Worm (Caenorhabditis elegans) whole organism, L1 larva: Measurements from ENCODE around the gene sulp-8.

ENCODE experiments used
- Y116A8C.19 ChIP-seq: sonication (generic microtip); optimal IDR thresholded peaks from 2 replicates; lab custom pipeline; 2016; ENCODE audit warnings: missing compliant biosample characterization, missing genetic modification characterization, borderline replicate concordance
- aha-1 ChIP-seq: fragments of 150-350 bp; optimal IDR thresholded peaks from 2 replicates; lab custom pipeline; 2014; ENCODE audit warnings: missing biosample characterization, missing genetic modification characterization
- ama-1 ChIP-seq: fragments of 150-350 bp; optimal IDR thresholded peaks from 2 replicates; lab custom pipeline; 2014
- blmp-1 ChIP-seq: fragments of 150-350 bp; optimal IDR thresholded peaks from 2 replicates; lab custom pipeline; 2014; ENCODE audit warnings: missing biosample characterization, missing genetic modification characterization
- ceh-8 ChIP-seq: fragments of 200-800 bp; sonication (Bioruptor generic); optimal IDR thresholded peaks from 2 replicates; lab custom pipeline; 2018; ENCODE audit warnings: mild to moderate bottlenecking, missing genetic modification characterization, moderate library complexity, missing compliant biosample characterization
- ceh-82 ChIP-seq, 3 experiments: fragments of 150-350 bp in 1 of 3; sonication (generic microtip) in 2 of 3; optimal IDR thresholded peaks; 2 replicates each; lab custom pipeline; 2014 to 2017; ENCODE audit warnings: missing biosample characterization in 3 of 3, missing genetic modification characterization in 3 of 3
- ceh-90 ChIP-seq: sonication (generic microtip); optimal IDR thresholded peaks from 2 replicates; lab custom pipeline; 2016; ENCODE audit warnings: missing genetic modification characterization, missing compliant biosample characterization
- ces-1 ChIP-seq: fragments of 150-350 bp; optimal IDR thresholded peaks from 2 replicates; lab custom pipeline; 2014; ENCODE audit warnings: missing biosample characterization, missing genetic modification reagents, missing genetic modification characterization
- dsc-1 ChIP-seq: sonication (generic microtip); optimal IDR thresholded peaks from 2 replicates; lab custom pipeline; 2016; ENCODE audit warnings: mild to moderate bottlenecking, missing genetic modification characterization, missing compliant biosample characterization
- efl-1 ChIP-seq, 4 experiments: fragments of 150-350 bp; optimal IDR thresholded peaks in 3 of 4; peaks in 1 of 4; 1 replicate in 1 of 4; 2 replicates in 3 of 4; lab custom pipeline; 2014; ENCODE audit warnings: missing biosample characterization in 2 of 4, missing genetic modification characterization in 2 of 4, missing genetic modification reagents in 2 of 4
- efl-3 ChIP-seq: fragments of 200-800 bp; sonication (Bioruptor generic); optimal IDR thresholded peaks from 2 replicates; lab custom pipeline; 2018; ENCODE audit warnings: mild to moderate bottlenecking, missing genetic modification characterization, missing compliant biosample characterization
- ets-5 ChIP-seq: fragments of 200-800 bp; sonication (Bioruptor generic); IDR thresholded peaks from 2 replicates; pipeline ENCODE4 v1.3.6; 2022; ENCODE audit warnings: missing genetic modification characterization, missing compliant biosample characterization
- fkh-4 ChIP-seq: sonication (generic microtip); optimal IDR thresholded peaks from 2 replicates; lab custom pipeline; 2016; ENCODE audit warnings: missing compliant biosample characterization, missing genetic modification characterization, borderline replicate concordance
- fkh-8 ChIP-seq: sonication (generic microtip); optimal IDR thresholded peaks from 2 replicates; lab custom pipeline; 2016; ENCODE audit warnings: mild to moderate bottlenecking, missing genetic modification characterization, missing compliant biosample characterization
- fos-1 ChIP-seq: fragments of 150-350 bp; optimal IDR thresholded peaks from 2 replicates; lab custom pipeline; 2014; ENCODE audit warnings: missing biosample characterization, missing genetic modification characterization
- isw-1 ChIP-seq: fragments of 200-800 bp; sonication (Bioruptor generic); IDR thresholded peaks from 2 replicates; pipeline ENCODE4 v1.3.6; 2022; ENCODE audit warnings: missing genetic modification characterization, missing compliant biosample characterization
- jun-1 ChIP-seq: fragments of 150-350 bp; optimal IDR thresholded peaks from 2 replicates; lab custom pipeline; 2014; ENCODE audit warnings: missing biosample characterization, missing genetic modification reagents, missing genetic modification characterization
- lin-15B ChIP-seq: fragments of 150-350 bp; sonication (generic microtip); optimal IDR thresholded peaks from 3 replicates; lab custom pipeline; 2014; ENCODE audit warnings: missing biosample characterization, missing genetic modification characterization
- mdl-1 ChIP-seq, 2 experiments: fragments of 150-350 bp; optimal IDR thresholded peaks; 2 replicates each; lab custom pipeline; 2014 to 2017; ENCODE audit warnings: missing biosample characterization in 2 of 2, missing genetic modification characterization in 2 of 2, inconsistent platforms in 1 of 2
- nhr-28 ChIP-seq: fragments of 150-350 bp; optimal IDR thresholded peaks from 2 replicates; lab custom pipeline; 2014; ENCODE audit warnings: missing biosample characterization, missing genetic modification characterization
- nhr-76 ChIP-seq: sonication (generic microtip); optimal IDR thresholded peaks from 2 replicates; lab custom pipeline; 2017; ENCODE audit warnings: missing biosample characterization, missing genetic modification characterization
- nhr-77 ChIP-seq: fragments of 150-350 bp; optimal IDR thresholded peaks from 2 replicates; lab custom pipeline; 2014; ENCODE audit warnings: missing biosample characterization, missing genetic modification characterization
- nhr-84 ChIP-seq: sonication (generic microtip); optimal IDR thresholded peaks from 2 replicates; lab custom pipeline; 2017; ENCODE audit warnings: missing biosample characterization, missing genetic modification characterization
- nhr-85 ChIP-seq: sonication (generic microtip); peaks from one replicate; lab custom pipeline; 2016; ENCODE audit warnings: missing genetic modification characterization, inconsistent platforms, missing compliant biosample characterization
- nhr-90 ChIP-seq: sonication (generic microtip); optimal IDR thresholded peaks from 2 replicates; lab custom pipeline; 2016; ENCODE audit warnings: mild to moderate bottlenecking, missing genetic modification characterization, missing compliant biosample characterization; ENCODE audit not compliant: poor library complexity
- rnt-1 ChIP-seq: sonication (generic microtip); optimal IDR thresholded peaks from 2 replicates; lab custom pipeline; 2016; ENCODE audit warnings: mild to moderate bottlenecking, missing genetic modification characterization, moderate library complexity, missing compliant biosample characterization
- snu-23 ChIP-seq: sonication (generic microtip); optimal IDR thresholded peaks from 2 replicates; lab custom pipeline; 2016; ENCODE audit warnings: missing genetic modification characterization, missing compliant biosample characterization
- sox-4 ChIP-seq: sonication (generic microtip); optimal IDR thresholded peaks from 2 replicates; lab custom pipeline; 2016; ENCODE audit warnings: missing genetic modification characterization, missing compliant biosample characterization
- sup-37 ChIP-seq: fragments of 200-800 bp; sonication (Bioruptor generic); optimal IDR thresholded peaks from 2 replicates; lab custom pipeline; 2018; ENCODE audit warnings: mild to moderate bottlenecking, missing genetic modification characterization, missing compliant biosample characterization
- swsn-7 ChIP-seq: sonication (generic microtip); optimal IDR thresholded peaks from 2 replicates; lab custom pipeline; 2016; ENCODE audit warnings: missing genetic modification characterization, missing compliant biosample characterization
- unc-62 ChIP-seq: fragments of 150-350 bp; optimal IDR thresholded peaks from 2 replicates; lab custom pipeline; 2014; ENCODE audit warnings: missing biosample characterization, missing genetic modification reagents, missing genetic modification characterization
- unc-86 ChIP-seq: sonication (generic microtip); optimal IDR thresholded peaks from 2 replicates; lab custom pipeline; 2016; ENCODE audit warnings: missing genetic modification characterization, missing compliant biosample characterization
- xbp-1 ChIP-seq: sonication (generic microtip); optimal IDR thresholded peaks from 2 replicates; lab custom pipeline; 2016; ENCODE audit warnings: missing genetic modification characterization, missing compliant biosample characterization
- ztf-11 ChIP-seq, 2 experiments: sonication (generic microtip); optimal IDR thresholded peaks; 2 replicates each; lab custom pipeline; 2016 to 2017; ENCODE audit warnings: missing genetic modification characterization in 2 of 2, missing biosample characterization in 1 of 2, missing compliant biosample characterization in 1 of 2
- ztf-4 ChIP-seq: fragments of 150-350 bp; optimal IDR thresholded peaks from 2 replicates; lab custom pipeline; 2014; ENCODE audit warnings: missing biosample characterization, missing genetic modification characterization

Gene sulp-8

DNA sequence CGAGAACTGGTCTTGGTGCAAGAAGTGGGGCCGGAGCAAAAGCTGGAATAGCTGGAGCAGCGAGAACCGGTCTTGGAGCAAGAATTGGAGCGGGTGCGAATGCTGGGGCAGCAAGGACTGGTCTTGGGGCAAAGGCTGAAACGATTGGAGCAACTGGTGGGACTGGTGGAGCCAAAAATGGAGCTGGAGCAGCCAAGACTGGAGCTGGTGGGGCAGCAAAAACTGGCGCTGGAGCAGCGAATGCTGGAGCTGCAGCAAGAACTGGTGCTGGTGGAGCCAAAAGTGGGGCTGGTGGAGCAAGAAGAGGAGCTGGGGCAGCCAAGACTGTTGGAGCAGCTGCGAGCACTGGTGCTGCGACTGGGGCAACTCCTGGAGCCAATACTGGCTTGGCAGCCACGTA, 44.9 kb downstream of the sulp-8 start:
- TF ChIP-seq ama-1 (lab: Kevin White, UChicago) (no peak), ceh-8 (GFP tag; lab: Kevin White, UChicago) (peak; percentile 15)

ce11 chrV:9625604-9626446, 47.6 kb downstream of the sulp-8 start, which contains the start of gene T06E4.7:
Gene T06E4.7 (plus strand): TSS chrV:9626396.
- TF ChIP-seq nhr-28 (tag; lab: Kevin White, UChicago) (no peak), dsc-1 (tag; lab: Kevin White, UChicago) (peak; percentile 29)

DNA sequence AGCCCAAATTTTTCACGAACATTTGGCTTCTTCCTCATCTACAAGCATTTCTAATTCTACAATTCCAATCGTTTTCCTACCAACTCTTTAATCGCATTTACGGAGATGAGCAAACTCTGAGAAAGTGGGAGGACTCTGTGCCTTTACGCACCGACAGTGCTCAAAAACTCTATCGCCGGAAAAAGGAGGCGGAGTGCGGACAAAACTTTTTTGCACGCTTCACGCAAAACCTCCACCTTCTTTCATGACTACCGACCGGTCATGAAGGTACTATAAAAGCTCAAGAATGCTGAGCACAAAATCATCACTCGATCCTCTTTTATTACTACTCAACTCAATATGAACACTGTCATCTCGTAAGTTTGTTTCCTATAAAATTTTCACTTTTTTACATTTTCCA, 48.3 kb downstream of the sulp-8 start, which contains the start of gene idpc-4:
Gene idpc-4 (plus strand): TSS at position 301 of the 400 bp plus-strand sequence.
- no peak for TF ChIP-seq lin-15B
- TF ChIP-seq jun-1 (tag; lab: Kevin White, UChicago), result no peak
- no peak for TF ChIP-seq fkh-8 (tag; lab: Kevin White, UChicago)
- no peak for TF ChIP-seq nhr-90
- no peak for TF ChIP-seq aha-1 (tag; lab: Kevin White, UChicago)
- no peak for TF ChIP-seq nhr-77 (tag; lab: Kevin White, UChicago)
- no peak for TF ChIP-seq xbp-1 (tag; lab: Kevin White, UChicago)
- no peak for TF ChIP-seq ets-5 (GFP tag; lab: Robert Waterston, UW)
- TF ChIP-seq fos-1, result no peak
- no peak for TF ChIP-seq sup-37 (GFP tag; lab: Kevin White, UChicago)

DNA sequence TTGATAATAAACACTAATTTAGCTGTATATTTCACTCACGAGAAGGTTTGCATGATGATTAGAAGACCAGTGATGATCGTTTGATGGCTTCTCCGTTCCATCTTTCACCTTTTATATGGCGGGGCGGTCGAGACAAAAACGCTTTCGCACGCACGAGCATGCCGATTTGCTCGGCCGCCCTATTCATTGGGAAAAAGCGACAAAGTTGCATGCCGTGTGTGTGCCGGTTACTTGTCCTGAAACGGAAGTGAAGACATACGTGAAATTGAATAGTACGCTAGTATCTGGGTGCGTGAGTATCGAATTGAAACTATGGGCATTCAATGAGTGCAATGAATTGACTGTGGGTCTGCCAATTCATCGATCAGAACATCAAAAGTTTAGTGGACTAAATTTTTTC, 50.6 kb downstream of the sulp-8 start, which contains the start of gene idpc-5:
Gene idpc-5 (minus strand): TSS at position 101 of the 400 bp plus-strand sequence.
- TF ChIP-seq snu-23 (GFP tag; lab: Kevin White, UChicago) (no peak), efl-1 (optimal IDR thresholded peaks at IDR 0.05; lab: Kevin White, UChicago) (no peak), efl-1 (GFP tag; optimal IDR thresholded peaks at IDR 0.05 in 1 of 2; lab: Kevin White, UChicago) (no peak), mdl-1 (tag; optimal IDR thresholded peaks at IDR 0.05; lab: Kevin White, UChicago) (no peak)

DNA sequence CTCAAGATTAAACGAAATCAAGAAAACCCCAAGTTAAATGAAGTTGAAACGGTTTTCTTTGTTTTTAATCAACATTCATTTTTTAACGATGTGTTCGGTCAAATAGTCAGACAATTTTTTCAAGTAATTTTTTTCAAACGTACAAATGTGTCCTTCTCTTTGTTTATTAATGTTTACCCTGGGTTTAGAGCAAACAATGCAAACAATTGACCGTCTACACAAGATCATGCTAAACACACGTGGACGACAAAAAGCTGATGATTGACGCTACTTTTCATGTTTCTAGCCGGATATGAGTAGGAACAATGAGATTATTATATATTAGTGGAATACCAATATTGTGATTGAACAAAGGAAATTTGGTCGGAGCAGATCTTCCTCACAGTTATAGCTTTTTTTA, 52.0 kb downstream of the sulp-8 start:
- TF ChIP-seq nhr-84 (no peak), ceh-90 (tag; lab: Kevin White, UChicago) (no peak), ces-1 (GFP tag; lab: Kevin White, UChicago) (no peak), Y116A8C.19 (tag; lab: Kevin White, UChicago) (no peak), isw-1 (GFP tag; lab: Robert Waterston, UW) (no peak), nhr-85 (tag; lab: Kevin White, UChicago) (no peak), efl-3 (GFP tag; lab: Kevin White, UChicago) (no peak), ceh-82 (tag; optimal IDR thresholded peaks at IDR 0.05; lab: Kevin White, UChicago) (no peak), ztf-11 (tag; optimal IDR thresholded peaks at IDR 0.05; lab: Kevin White, UChicago) (no peak), sox-4 (no peak), nhr-77 (tag; lab: Kevin White, UChicago) (no peak)

ce11 chrV:9620417-9620816, 53.0 kb downstream of the sulp-8 start:
- no peak for TF ChIP-seq ztf-4 (tag; lab: Kevin White, UChicago)
- no peak for TF ChIP-seq ces-1 (GFP tag; lab: Kevin White, UChicago)
- no peak for TF ChIP-seq unc-86 (tag; lab: Kevin White, UChicago)
- no peak for TF ChIP-seq rnt-1
- TF ChIP-seq nhr-76 (tag; lab: Kevin White, UChicago), result no peak
- no peak for TF ChIP-seq blmp-1 (tag; lab: Kevin White, UChicago)
- no peak for TF ChIP-seq swsn-7 (tag; lab: Kevin White, UChicago)
- no peak for TF ChIP-seq fkh-4 (tag; lab: Kevin White, UChicago)
- TF ChIP-seq unc-62, result no peak
